Worm (Caenorhabditis elegans) whole organism, L4 larva: ENCODE data around the gene W09D6.1.

ENCODE experiments used
- aly-2 ChIP-seq: sonication (generic microtip); optimal IDR thresholded peaks from 2 replicates; lab custom pipeline; 2018; ENCODE audit warnings: missing biosample characterization, missing genetic modification characterization
- fkh-10 ChIP-seq: fragments of 150-350 bp; optimal IDR thresholded peaks from 2 replicates; lab custom pipeline; 2014; ENCODE audit warnings: missing biosample characterization, missing genetic modification reagents, missing genetic modification characterization
- lin-15B ChIP-seq: fragments of 150-350 bp; sonication (generic microtip); optimal IDR thresholded peaks from 3 replicates; lab custom pipeline; 2014; ENCODE audit warnings: missing biosample characterization, missing genetic modification characterization
- nhr-10 ChIP-seq: fragments of 150-350 bp; optimal IDR thresholded peaks from 2 replicates; lab custom pipeline; 2014; ENCODE audit warnings: missing biosample characterization, missing genetic modification characterization
- nhr-237 ChIP-seq: sonication (generic microtip); optimal IDR thresholded peaks from 2 replicates; lab custom pipeline; 2017; ENCODE audit warnings: missing biosample characterization, missing genetic modification characterization
- nhr-77 ChIP-seq: fragments of 150-350 bp; optimal IDR thresholded peaks from 2 replicates; lab custom pipeline; 2014; ENCODE audit warnings: missing biosample characterization, missing genetic modification characterization
- pha-4 ChIP-seq, 2 experiments: fragments of 150-350 bp in 1 of 2; fragments of 200-800 bp in 1 of 2; sonication (Bioruptor generic) in 1 of 2; IDR thresholded peaks in 1 of 2; optimal IDR thresholded peaks in 1 of 2; 2 replicates each; pipeline versions ENCODE4 v1.3.6 to Lab custom; 2014 to 2022; ENCODE audit warnings: missing genetic modification characterization in 2 of 2, missing genetic modification reagents in 2 of 2, missing biosample characterization in 1 of 2, missing compliant biosample characterization in 1 of 2
- pqm-1 ChIP-seq: sonication (generic microtip); optimal IDR thresholded peaks from 2 replicates; lab custom pipeline; 2017; ENCODE audit warnings: missing biosample characterization, missing genetic modification characterization
- sdz-12 ChIP-seq: fragments of 200-800 bp; sonication (Bioruptor generic); optimal IDR thresholded peaks from 2 replicates; lab custom pipeline; 2018; ENCODE audit warnings: mild to moderate bottlenecking, missing genetic modification characterization, missing compliant biosample characterization
- snpc-4 ChIP-seq: fragments of 150-350 bp; optimal IDR thresholded peaks from 2 replicates; lab custom pipeline; 2014; ENCODE audit warnings: missing biosample characterization, missing genetic modification characterization

DNA sequence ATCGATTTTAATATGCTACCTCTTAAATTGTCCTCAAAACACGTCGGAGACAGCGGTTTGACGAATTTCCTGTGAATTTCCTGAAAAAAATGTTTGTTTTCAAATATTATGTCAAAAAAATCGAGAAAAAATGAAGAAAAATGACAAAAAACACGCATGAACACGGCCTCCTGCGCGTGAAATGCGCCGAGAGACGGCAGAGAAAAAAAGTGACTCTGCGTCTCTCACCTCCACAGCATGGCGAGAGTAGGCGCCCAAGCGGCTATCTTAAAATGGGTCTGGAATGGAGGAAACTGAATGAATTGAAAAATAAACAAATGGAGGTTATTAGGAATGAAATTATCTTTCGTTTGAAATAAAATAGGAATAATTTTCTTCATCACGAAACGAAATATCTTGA lies 42.1 kb downstream of the W09D6.1 start:
- TF ChIP-seq pha-4 (GFP tag; IDR thresholded peaks at IDR 0.05; lab: Robert Waterston, UW) = peak; percentile 41; the same call in 1 of the 2 replicates
- TF ChIP-seq pha-4 (tag; optimal IDR thresholded peaks at IDR 0.05; lab: Kevin White, UChicago) = no peak
- TF ChIP-seq nhr-10 (tag; lab: Kevin White, UChicago) = no peak
- TF ChIP-seq aly-2 (tag; lab: Kevin White, UChicago) = no peak
- TF ChIP-seq nhr-77 (tag; lab: Kevin White, UChicago) = peak; percentile 44
- no peak for TF ChIP-seq pqm-1 (tag; lab: Kevin White, UChicago)
- TF ChIP-seq lin-15B (tag; lab: Kevin White, UChicago) = no peak
- TF ChIP-seq nhr-237 (tag; lab: Kevin White, UChicago) = no peak
- TF ChIP-seq snpc-4 (tag; lab: Kevin White, UChicago) = no peak
- no peak for TF ChIP-seq fkh-10 (GFP tag; lab: Kevin White, UChicago)
- TF ChIP-seq sdz-12 (GFP tag; lab: Kevin White, UChicago) = no peak
